Worm (Caenorhabditis elegans) whole organism, L1 larva: ENCODE measurements around the gene dbl-1.

ENCODE experiments used
- C16A3.4 ChIP-seq: fragments of 150-350 bp; optimal IDR thresholded peaks from 2 replicates; lab custom pipeline; 2014; ENCODE audit warnings: missing biosample characterization, missing genetic modification characterization
- Y116A8C.19 ChIP-seq: sonication (generic microtip); optimal IDR thresholded peaks from 2 replicates; lab custom pipeline; 2016; ENCODE audit warnings: missing compliant biosample characterization, missing genetic modification characterization, borderline replicate concordance
- aha-1 ChIP-seq: fragments of 150-350 bp; optimal IDR thresholded peaks from 2 replicates; lab custom pipeline; 2014; ENCODE audit warnings: missing biosample characterization, missing genetic modification characterization
- alr-1 ChIP-seq: fragments of 200-800 bp; sonication (Bioruptor generic); optimal IDR thresholded peaks from 2 replicates; lab custom pipeline; 2018; ENCODE audit warnings: borderline replicate concordance, mild to moderate bottlenecking, missing genetic modification characterization, missing compliant biosample characterization
- aly-2 ChIP-seq: fragments of 150-350 bp; optimal IDR thresholded peaks from 2 replicates; lab custom pipeline; 2014; ENCODE audit warnings: missing biosample characterization, missing genetic modification characterization
- ama-1 ChIP-seq: fragments of 150-350 bp; optimal IDR thresholded peaks from 2 replicates; lab custom pipeline; 2014
- blmp-1 ChIP-seq: fragments of 150-350 bp; optimal IDR thresholded peaks from 2 replicates; lab custom pipeline; 2014; ENCODE audit warnings: missing biosample characterization, missing genetic modification characterization
- ceh-82 ChIP-seq, 3 experiments: fragments of 150-350 bp in 1 of 3; sonication (generic microtip) in 2 of 3; optimal IDR thresholded peaks; 2 replicates each; lab custom pipeline; 2014 to 2017; ENCODE audit warnings: missing biosample characterization in 3 of 3, missing genetic modification characterization in 3 of 3
- ces-1 ChIP-seq: fragments of 150-350 bp; optimal IDR thresholded peaks from 2 replicates; lab custom pipeline; 2014; ENCODE audit warnings: missing biosample characterization, missing genetic modification reagents, missing genetic modification characterization
- dpl-1 ChIP-seq, 3 experiments: fragments of 150-350 bp in 2 of 3; sonication (generic microtip) in 1 of 3; optimal IDR thresholded peaks; 2 replicates each; lab custom pipeline; 2014 to 2017; ENCODE audit warnings: missing biosample characterization in 3 of 3, missing genetic modification characterization in 3 of 3, missing genetic modification reagents in 3 of 3
- dsc-1 ChIP-seq: sonication (generic microtip); optimal IDR thresholded peaks from 2 replicates; lab custom pipeline; 2016; ENCODE audit warnings: mild to moderate bottlenecking, missing genetic modification characterization, missing compliant biosample characterization
- efl-1 ChIP-seq, 4 experiments: fragments of 150-350 bp; optimal IDR thresholded peaks in 3 of 4; peaks in 1 of 4; 1 replicate in 1 of 4; 2 replicates in 3 of 4; lab custom pipeline; 2014; ENCODE audit warnings: missing biosample characterization in 2 of 4, missing genetic modification characterization in 2 of 4, missing genetic modification reagents in 2 of 4
- egl-13 ChIP-seq: sonication (generic microtip); optimal IDR thresholded peaks from 2 replicates; lab custom pipeline; 2016; ENCODE audit warnings: missing genotype, missing genetic modification reagents, missing genetic modification characterization, missing compliant biosample characterization
- elt-3 ChIP-seq, 6 experiments: fragments of 150-350 bp in 1 of 6; sonication (generic microtip); optimal IDR thresholded peaks; 2 replicates each; lab custom pipeline; 2017 to 2018; ENCODE audit warnings: missing biosample characterization in 6 of 6, missing genetic modification characterization in 6 of 6, inconsistent platforms in 1 of 6
- fkh-10 ChIP-seq: sonication (generic microtip); optimal IDR thresholded peaks from 2 replicates; lab custom pipeline; 2017; ENCODE audit warnings: missing biosample characterization, missing genetic modification reagents, missing genetic modification characterization
- grh-1 ChIP-seq: fragments of 200-800 bp; sonication (Bioruptor generic); IDR thresholded peaks from 2 replicates; pipeline ENCODE4 v1.3.6; 2022; ENCODE audit warnings: missing genetic modification reagents, missing genetic modification characterization, missing compliant biosample characterization
- hlh-4 ChIP-seq: sonication (generic microtip); optimal IDR thresholded peaks from 2 replicates; lab custom pipeline; 2016; ENCODE audit warnings: mild to moderate bottlenecking, missing genetic modification characterization, missing compliant biosample characterization
- irx-1 ChIP-seq: sonication (generic microtip); optimal IDR thresholded peaks from 2 replicates; lab custom pipeline; 2016; ENCODE audit warnings: missing genetic modification characterization, missing compliant biosample characterization
- isw-1 ChIP-seq: fragments of 200-800 bp; sonication (Bioruptor generic); IDR thresholded peaks from 2 replicates; pipeline ENCODE4 v1.3.6; 2022; ENCODE audit warnings: missing genetic modification characterization, missing compliant biosample characterization
- lin-13 ChIP-seq: fragments of 150-350 bp; optimal IDR thresholded peaks from 2 replicates; lab custom pipeline; 2014; ENCODE audit warnings: missing biosample characterization, missing genetic modification reagents, missing genetic modification characterization
- lin-14 ChIP-seq: fragments of 200-800 bp; sonication (Bioruptor generic); optimal IDR thresholded peaks from 2 replicates; lab custom pipeline; 2018; ENCODE audit warnings: mild to moderate bottlenecking, missing genetic modification characterization, moderate library complexity, missing compliant biosample characterization
- lin-39 ChIP-seq: fragments of 150-350 bp; optimal IDR thresholded peaks from 2 replicates; lab custom pipeline; 2014; ENCODE audit warnings: missing biosample characterization, missing genetic modification reagents, missing genetic modification characterization
- lsy-2 ChIP-seq, 2 experiments: fragments of 150-350 bp; optimal IDR thresholded peaks; 2 replicates each; lab custom pipeline; 2014; ENCODE audit warnings: missing biosample characterization in 2 of 2, missing genetic modification characterization in 2 of 2
- mab-9 ChIP-seq: fragments of 200-800 bp; sonication (Bioruptor generic); IDR thresholded peaks from 2 replicates; pipeline ENCODE4 v1.3.6; 2022; ENCODE audit warnings: missing genetic modification reagents, missing genetic modification characterization, missing compliant biosample characterization
- nhr-11 ChIP-seq: fragments of 150-350 bp; optimal IDR thresholded peaks from 2 replicates; lab custom pipeline; 2014; ENCODE audit warnings: missing biosample characterization, missing genetic modification characterization
- nhr-19 ChIP-seq: fragments of 200-800 bp; sonication (Bioruptor generic); conservative IDR thresholded peaks from 2 replicates; pipeline ENCODE4 v1.3.6; 2022; ENCODE audit warnings: missing genetic modification characterization, missing compliant biosample characterization
- nhr-20 ChIP-seq: sonication (generic microtip); optimal IDR thresholded peaks from 2 replicates; lab custom pipeline; 2016; ENCODE audit warnings: mild to moderate bottlenecking, missing genetic modification characterization, missing compliant biosample characterization
- nhr-28 ChIP-seq: fragments of 150-350 bp; optimal IDR thresholded peaks from 2 replicates; lab custom pipeline; 2014; ENCODE audit warnings: missing biosample characterization, missing genetic modification characterization
- nhr-47 ChIP-seq: sonication (generic microtip); optimal IDR thresholded peaks from 2 replicates; lab custom pipeline; 2016; ENCODE audit warnings: mild to moderate bottlenecking, missing genetic modification characterization, moderate library complexity, missing compliant biosample characterization
- nhr-71 ChIP-seq: sonication (generic microtip); optimal IDR thresholded peaks from 2 replicates; lab custom pipeline; 2016; ENCODE audit warnings: mild to moderate bottlenecking, missing genetic modification characterization, moderate library complexity, missing compliant biosample characterization
- nhr-76 ChIP-seq: sonication (generic microtip); optimal IDR thresholded peaks from 2 replicates; lab custom pipeline; 2017; ENCODE audit warnings: missing biosample characterization, missing genetic modification characterization
- nhr-77 ChIP-seq: fragments of 150-350 bp; optimal IDR thresholded peaks from 2 replicates; lab custom pipeline; 2014; ENCODE audit warnings: missing biosample characterization, missing genetic modification characterization
- nhr-85 ChIP-seq: sonication (generic microtip); peaks from one replicate; lab custom pipeline; 2016; ENCODE audit warnings: missing genetic modification characterization, inconsistent platforms, missing compliant biosample characterization
- nhr-90 ChIP-seq: sonication (generic microtip); optimal IDR thresholded peaks from 2 replicates; lab custom pipeline; 2016; ENCODE audit warnings: mild to moderate bottlenecking, missing genetic modification characterization, missing compliant biosample characterization; ENCODE audit not compliant: poor library complexity
- pag-3 ChIP-seq: sonication (generic microtip); optimal IDR thresholded peaks from 2 replicates; lab custom pipeline; 2017; ENCODE audit warnings: missing genetic modification characterization, mild to moderate bottlenecking, missing compliant biosample characterization, antibody characterized with exemption, borderline replicate concordance; ENCODE audit not compliant: insufficient read depth
- rnt-1 ChIP-seq: sonication (generic microtip); optimal IDR thresholded peaks from 2 replicates; lab custom pipeline; 2016; ENCODE audit warnings: mild to moderate bottlenecking, missing genetic modification characterization, moderate library complexity, missing compliant biosample characterization
- skn-1 ChIP-seq: fragments of 150-350 bp; optimal IDR thresholded peaks from 2 replicates; lab custom pipeline; 2014; ENCODE audit warnings: missing biosample characterization, missing genetic modification characterization
- snpc-4 ChIP-seq: fragments of 150-350 bp; optimal IDR thresholded peaks from 2 replicates; lab custom pipeline; 2014; ENCODE audit warnings: missing biosample characterization, missing genetic modification characterization
- snu-23 ChIP-seq: sonication (generic microtip); optimal IDR thresholded peaks from 2 replicates; lab custom pipeline; 2016; ENCODE audit warnings: missing genetic modification characterization, missing compliant biosample characterization
- sox-4 ChIP-seq: sonication (generic microtip); optimal IDR thresholded peaks from 2 replicates; lab custom pipeline; 2016; ENCODE audit warnings: missing genetic modification characterization, missing compliant biosample characterization
- sup-37 ChIP-seq: fragments of 200-800 bp; sonication (Bioruptor generic); optimal IDR thresholded peaks from 2 replicates; lab custom pipeline; 2018; ENCODE audit warnings: mild to moderate bottlenecking, missing genetic modification characterization, missing compliant biosample characterization
- swsn-7 ChIP-seq: sonication (generic microtip); optimal IDR thresholded peaks from 2 replicates; lab custom pipeline; 2016; ENCODE audit warnings: missing genetic modification characterization, missing compliant biosample characterization
- tbx-2 ChIP-seq: sonication (generic microtip); optimal IDR thresholded peaks from 2 replicates; lab custom pipeline; 2016; ENCODE audit warnings: missing genetic modification characterization, missing compliant biosample characterization
- unc-130 ChIP-seq: fragments of 150-350 bp; optimal IDR thresholded peaks from 2 replicates; lab custom pipeline; 2017; ENCODE audit warnings: missing biosample characterization, missing genetic modification characterization, inconsistent platforms
- unc-86 ChIP-seq: sonication (generic microtip); optimal IDR thresholded peaks from 2 replicates; lab custom pipeline; 2016; ENCODE audit warnings: missing genetic modification characterization, missing compliant biosample characterization
- unc-98 ChIP-seq: fragments of 200-800 bp; sonication (Bioruptor generic); IDR thresholded peaks from 2 replicates; pipeline ENCODE4 v1.3.6; 2022; ENCODE audit warnings: missing genetic modification characterization, missing compliant biosample characterization
- xbp-1 ChIP-seq: sonication (generic microtip); optimal IDR thresholded peaks from 2 replicates; lab custom pipeline; 2016; ENCODE audit warnings: missing genetic modification characterization, missing compliant biosample characterization
- ztf-11 ChIP-seq, 2 experiments: sonication (generic microtip); optimal IDR thresholded peaks; 2 replicates each; lab custom pipeline; 2016 to 2017; ENCODE audit warnings: missing genetic modification characterization in 2 of 2, missing biosample characterization in 1 of 2, missing compliant biosample characterization in 1 of 2

dbl-1 gene

ce11 chrV:6758017-6758416 is at the start of gene dbl-1:
TSS of gene dbl-1 (plus strand) at chrV:6758135.
- TF ChIP-seq efl-1 (optimal IDR thresholded peaks at IDR 0.05; lab: Kevin White, UChicago), result no peak
- peak in 1 of 2 experiments; percentile 11 for TF ChIP-seq efl-1 (GFP tag; optimal IDR thresholded peaks at IDR 0.05 in 1 of 2; lab: Kevin White, UChicago)
- TF ChIP-seq dpl-1 (GFP tag; optimal IDR thresholded peaks at IDR 0.05; lab: Kevin White, UChicago), result no peak
- TF ChIP-seq, all 84 proteins: peak for 1

- peak; percentile 68 for TF ChIP-seq nhr-47
- no peak for TF ChIP-seq mab-9
- no peak for TF ChIP-seq egl-13
- TF ChIP-seq aly-2 (tag; lab: Kevin White, UChicago), result peak; percentile 22
- peak; percentile 66 for TF ChIP-seq nhr-71 (tag; lab: Kevin White, UChicago)
- peak; percentile 69 for TF ChIP-seq rnt-1
- peak; percentile 54 for TF ChIP-seq lin-14 (GFP tag; lab: Kevin White, UChicago)
- TF ChIP-seq dpl-1 (GFP tag; optimal IDR thresholded peaks at IDR 0.05; lab: Kevin White, UChicago), result peak in 2 of 3 experiments; percentile 42 to 43
- TF ChIP-seq ama-1 (lab: Kevin White, UChicago), result peak; percentile 27
- TF ChIP-seq nhr-28, result no peak
- 0 out of 2 replicates have a peak, but pooled peaks have one; percentile 2 for TF ChIP-seq isw-1
- peak; percentile 38 for TF ChIP-seq dsc-1 (tag; lab: Kevin White, UChicago)
- no peak for TF ChIP-seq fkh-10 (GFP tag; lab: Kevin White, UChicago)
- TF ChIP-seq unc-86 (tag; lab: Kevin White, UChicago), result peak; percentile 36
- TF ChIP-seq alr-1 (tag; lab: Kevin White, UChicago), result no peak
- peak; percentile 35 for TF ChIP-seq nhr-90
- TF ChIP-seq Y116A8C.19 (tag; lab: Kevin White, UChicago), result no peak
- TF ChIP-seq unc-98 (GFP tag; lab: Robert Waterston, UW), result no peak
- no peak for TF ChIP-seq pag-3 (tag; lab: Kevin White, UChicago)
- TF ChIP-seq nhr-76 (tag; lab: Kevin White, UChicago), result no peak
- TF ChIP-seq sox-4 (tag; lab: Kevin White, UChicago), result peak; percentile 20
- peak; percentile 50 for TF ChIP-seq skn-1 (tag; lab: Kevin White, UChicago)
- no peak for TF ChIP-seq nhr-11
- TF ChIP-seq nhr-77 (tag; lab: Kevin White, UChicago), result no peak
- TF ChIP-seq xbp-1 (tag; lab: Kevin White, UChicago), result peak; percentile 72
- TF ChIP-seq snpc-4 (tag; lab: Kevin White, UChicago), result peak; percentile 2
- TF ChIP-seq lin-13, result no peak
- peak; percentile 62 for TF ChIP-seq nhr-20 (tag; lab: Kevin White, UChicago)
- TF ChIP-seq lsy-2 (tag; optimal IDR thresholded peaks at IDR 0.05; lab: Kevin White, UChicago), result peak; percentile 41 to 46
- peak; percentile 45 for TF ChIP-seq nhr-19
- peak in 1 of 6 experiments; percentile 32 for TF ChIP-seq elt-3 (tag; optimal IDR thresholded peaks at IDR 0.05; lab: Kevin White, UChicago)
- TF ChIP-seq nhr-85 (tag; lab: Kevin White, UChicago), result peak; percentile 80
- peak; percentile 35 to 53 for TF ChIP-seq efl-1 (optimal IDR thresholded peaks at IDR 0.05; lab: Kevin White, UChicago)
- peak; percentile 35 to 94 for TF ChIP-seq efl-1 (GFP tag; optimal IDR thresholded peaks at IDR 0.05 in 1 of 2; lab: Kevin White, UChicago)
- peak; percentile 65 for TF ChIP-seq snu-23 (GFP tag; lab: Kevin White, UChicago)
- TF ChIP-seq unc-130 (tag; lab: Kevin White, UChicago), result no peak
- TF ChIP-seq ztf-11 (tag; optimal IDR thresholded peaks at IDR 0.05; lab: Kevin White, UChicago), result peak in 1 of 2 experiments; percentile 12
- peak; percentile 0 for TF ChIP-seq blmp-1 (tag; lab: Kevin White, UChicago)
- peak; percentile 30 to 48 (median 40) for TF ChIP-seq ceh-82 (tag; optimal IDR thresholded peaks at IDR 0.05; lab: Kevin White, UChicago)
- TF ChIP-seq hlh-4, result no peak
- peak; percentile 48 for TF ChIP-seq irx-1 (tag; lab: Kevin White, UChicago)
- TF ChIP-seq ces-1 (GFP tag; lab: Kevin White, UChicago), result no peak
- no peak for TF ChIP-seq aha-1 (tag; lab: Kevin White, UChicago)
- peak; percentile 47 for TF ChIP-seq C16A3.4 (tag; lab: Kevin White, UChicago)
- TF ChIP-seq grh-1 (GFP tag; lab: Robert Waterston, UW), result peak; percentile 44
- TF ChIP-seq tbx-2, result peak; percentile 66
- no peak for TF ChIP-seq lin-39
- peak; percentile 65 for TF ChIP-seq swsn-7 (tag; lab: Kevin White, UChicago)
- TF ChIP-seq sup-37 (GFP tag; lab: Kevin White, UChicago), result no peak
Observed at ce11 chrV:6709050-6709683, 48.8 kb upstream of the dbl-1 start, which contains the start of gene dlst-1. TSS of gene dlst-1 (minus strand) at chrV:6709101.
